Worm (Caenorhabditis elegans) whole organism, late embryonic: ENCODE data around the gene acr-21.

Source experiments
- C08G9.2 ChIP-seq: sonication (generic microtip); optimal IDR thresholded peaks from 2 replicates; lab custom pipeline; 2016; ENCODE audit warnings: mild to moderate bottlenecking, missing genetic modification characterization, moderate library complexity, missing compliant biosample characterization
- C38D4.7 ChIP-seq: fragments of 200-800 bp; sonication (Bioruptor generic); optimal IDR thresholded peaks from 2 replicates; lab custom pipeline; 2018; ENCODE audit warnings: mild to moderate bottlenecking, missing genetic modification characterization, moderate library complexity, missing compliant biosample characterization
- K02D7.2 ChIP-seq: sonication (generic microtip); optimal IDR thresholded peaks from 2 replicates; lab custom pipeline; 2017; ENCODE audit warnings: mild to moderate bottlenecking, missing genetic modification characterization, missing compliant biosample characterization
- T23F11.4 ChIP-seq: fragments of 200-800 bp; sonication (Bioruptor generic); optimal IDR thresholded peaks from 2 replicates; lab custom pipeline; 2018; ENCODE audit warnings: mild to moderate bottlenecking, missing genetic modification characterization, missing compliant biosample characterization
- Y22D7AL.16 ChIP-seq: sonication (generic microtip); optimal IDR thresholded peaks from 2 replicates; lab custom pipeline; 2016; ENCODE audit warnings: missing genetic modification characterization, missing compliant biosample characterization
- ahr-1 ChIP-seq: sonication (generic microtip); optimal IDR thresholded peaks from 2 replicates; lab custom pipeline; 2016; ENCODE audit warnings: missing genetic modification characterization, missing compliant biosample characterization
- ama-1 ChIP-seq: fragments of 150-350 bp; optimal IDR thresholded peaks from 2 replicates; lab custom pipeline; 2014
- ceh-14 ChIP-seq: sonication (generic microtip); optimal IDR thresholded peaks from 2 replicates; lab custom pipeline; 2016; ENCODE audit warnings: missing genotype, missing genetic modification characterization, missing compliant biosample characterization
- ceh-18 ChIP-seq: sonication (generic microtip); optimal IDR thresholded peaks from 2 replicates; lab custom pipeline; 2016; ENCODE audit warnings: missing genetic modification characterization, missing compliant biosample characterization
- ceh-19 ChIP-seq: fragments of 200-800 bp; sonication (Bioruptor generic); optimal IDR thresholded peaks from 2 replicates; lab custom pipeline; 2018; ENCODE audit warnings: mild to moderate bottlenecking, missing genetic modification characterization, missing compliant biosample characterization
- ceh-2 ChIP-seq: sonication (generic microtip); optimal IDR thresholded peaks from 2 replicates; lab custom pipeline; 2016; ENCODE audit warnings: missing genotype, missing genetic modification characterization, missing compliant biosample characterization
- ceh-31 ChIP-seq: sonication (generic microtip); optimal IDR thresholded peaks from 2 replicates; lab custom pipeline; 2016; ENCODE audit warnings: missing genetic modification characterization, missing compliant biosample characterization
- ceh-34 ChIP-seq: sonication (generic microtip); optimal IDR thresholded peaks from 2 replicates; lab custom pipeline; 2016; ENCODE audit warnings: mild to moderate bottlenecking, missing genetic modification characterization, missing compliant biosample characterization
- ceh-6 ChIP-seq: fragments of 200-800 bp; sonication (Bioruptor generic); optimal IDR thresholded peaks from 2 replicates; lab custom pipeline; 2018; ENCODE audit warnings: mild to moderate bottlenecking, missing genetic modification characterization, missing compliant biosample characterization
- che-1 ChIP-seq: sonication (generic microtip); optimal IDR thresholded peaks from 2 replicates; lab custom pipeline; 2016; ENCODE audit warnings: mild to moderate bottlenecking, missing genetic modification characterization, missing compliant biosample characterization
- elt-2 ChIP-seq: sonication (generic microtip); optimal IDR thresholded peaks from 2 replicates; lab custom pipeline; 2016; ENCODE audit warnings: missing genetic modification reagents, missing genetic modification characterization, missing compliant biosample characterization
- elt-4 ChIP-seq: sonication (generic microtip); optimal IDR thresholded peaks from 2 replicates; lab custom pipeline; 2016; ENCODE audit warnings: missing genetic modification characterization, missing compliant biosample characterization
- eyg-1 ChIP-seq: sonication (generic microtip); optimal IDR thresholded peaks from 2 replicates; lab custom pipeline; 2016; ENCODE audit warnings: missing genotype, missing genetic modification characterization, missing compliant biosample characterization
- fkh-10 ChIP-seq: fragments of 150-350 bp; optimal IDR thresholded peaks from 2 replicates; lab custom pipeline; 2014; ENCODE audit warnings: missing biosample characterization, missing genetic modification reagents, missing genetic modification characterization
- hlh-13 ChIP-seq: fragments of 200-800 bp; sonication (Bioruptor generic); optimal IDR thresholded peaks from 2 replicates; lab custom pipeline; 2018; ENCODE audit warnings: mild to moderate bottlenecking, missing genetic modification characterization, missing compliant biosample characterization
- hlh-15 ChIP-seq: sonication (generic microtip); optimal IDR thresholded peaks from 2 replicates; lab custom pipeline; 2016; ENCODE audit warnings: missing genetic modification characterization, missing compliant biosample characterization
- hlh-30 ChIP-seq: sonication (generic microtip); optimal IDR thresholded peaks from 2 replicates; lab custom pipeline; 2017; ENCODE audit warnings: antibody characterized with exemption, missing genetic modification characterization, missing compliant biosample characterization; ENCODE audit not compliant: insufficient read depth
- lim-6 ChIP-seq: sonication (generic microtip); optimal IDR thresholded peaks from 2 replicates; lab custom pipeline; 2016; ENCODE audit warnings: missing genetic modification characterization, missing compliant biosample characterization
- lin-11 ChIP-seq: fragments of 200-800 bp; sonication (Bioruptor generic); optimal IDR thresholded peaks from 2 replicates; lab custom pipeline; 2018; ENCODE audit warnings: mild to moderate bottlenecking, missing genetic modification characterization, missing compliant biosample characterization
- madf-2 ChIP-seq: sonication (generic microtip); optimal IDR thresholded peaks from 2 replicates; lab custom pipeline; 2017; ENCODE audit warnings: missing genetic modification characterization, missing compliant biosample characterization
- nfya-1 ChIP-seq: sonication (generic microtip); optimal IDR thresholded peaks from 2 replicates; lab custom pipeline; 2017; ENCODE audit warnings: missing genetic modification characterization, mild to moderate bottlenecking, missing compliant biosample characterization, antibody characterized with exemption, moderate library complexity
- nhr-232 ChIP-seq: sonication (generic microtip); optimal IDR thresholded peaks from 2 replicates; lab custom pipeline; 2016; ENCODE audit warnings: missing genetic modification characterization, missing compliant biosample characterization
- npax-4 ChIP-seq: sonication (generic microtip); optimal IDR thresholded peaks from 2 replicates; lab custom pipeline; 2016; ENCODE audit warnings: missing genetic modification characterization, missing compliant biosample characterization
- odd-2 ChIP-seq: sonication (generic microtip); optimal IDR thresholded peaks from 2 replicates; lab custom pipeline; 2017; ENCODE audit warnings: antibody characterized with exemption, mild to moderate bottlenecking, missing genetic modification characterization, missing compliant biosample characterization
- pag-3 ChIP-seq: sonication (generic microtip); optimal IDR thresholded peaks from 2 replicates; lab custom pipeline; 2016; ENCODE audit warnings: missing compliant biosample characterization, missing genetic modification characterization, borderline replicate concordance
- pat-9 ChIP-seq: fragments of 200-800 bp; sonication (Bioruptor generic); optimal IDR thresholded peaks from 2 replicates; lab custom pipeline; 2018; ENCODE audit warnings: mild to moderate bottlenecking, missing genetic modification characterization, moderate library complexity, missing compliant biosample characterization
- pax-1 ChIP-seq: fragments of 150-350 bp; optimal IDR thresholded peaks from 2 replicates; lab custom pipeline; 2014; ENCODE audit warnings: missing biosample characterization, missing genetic modification characterization
- pha-2 ChIP-seq: sonication (generic microtip); optimal IDR thresholded peaks from 2 replicates; lab custom pipeline; 2017; ENCODE audit warnings: mild to moderate bottlenecking, missing genetic modification characterization, missing compliant biosample characterization
- pha-4 ChIP-seq: fragments of 150-350 bp; optimal IDR thresholded peaks from 2 replicates; lab custom pipeline; 2018; ENCODE audit warnings: missing biosample characterization, missing genetic modification reagents, missing genetic modification characterization
- pros-1 ChIP-seq: fragments of 150-350 bp; optimal IDR thresholded peaks from 2 replicates; lab custom pipeline; 2014; ENCODE audit warnings: missing biosample characterization, missing genetic modification reagents, missing genetic modification characterization
- sox-4 ChIP-seq: sonication (generic microtip); optimal IDR thresholded peaks from 2 replicates; lab custom pipeline; 2017; ENCODE audit warnings: mild to moderate bottlenecking, missing genetic modification characterization, inconsistent platforms, missing compliant biosample characterization
- syd-9 ChIP-seq: sonication (generic microtip); optimal IDR thresholded peaks from 2 replicates; lab custom pipeline; 2016; ENCODE audit warnings: mild to moderate bottlenecking, missing genetic modification characterization, moderate library complexity, missing compliant biosample characterization
- tbx-7 ChIP-seq: sonication (generic microtip); optimal IDR thresholded peaks from 2 replicates; lab custom pipeline; 2016; ENCODE audit warnings: missing genotype, missing genetic modification characterization, missing compliant biosample characterization
- unc-42 ChIP-seq: sonication (generic microtip); optimal IDR thresholded peaks from 2 replicates; lab custom pipeline; 2016; ENCODE audit warnings: missing genotype, missing genetic modification characterization, missing compliant biosample characterization
- unc-55 ChIP-seq: sonication (generic microtip); optimal IDR thresholded peaks from 2 replicates; lab custom pipeline; 2017; ENCODE audit warnings: missing biosample characterization, missing genetic modification reagents, missing genetic modification characterization
- zip-5 ChIP-seq: sonication (generic microtip); optimal IDR thresholded peaks from 2 replicates; lab custom pipeline; 2016; ENCODE audit warnings: missing genetic modification characterization, missing compliant biosample characterization
- ztf-16 ChIP-seq: sonication (generic microtip); optimal IDR thresholded peaks from 2 replicates; lab custom pipeline; 2017; ENCODE audit warnings: missing genetic modification characterization, missing compliant biosample characterization

acr-21 gene

ce11 chrIII:6612282-6612681 lies 30.6 kb downstream of the acr-21 start, which contains the start of gene ctsa-4.2:
TSS of gene ctsa-4.2 (plus strand) at chrIII:6612528.
- TF ChIP-seq tbx-7 (tag; lab: Kevin White, UChicago) (no peak), odd-2 (no peak), che-1 (tag; lab: Kevin White, UChicago) (no peak), pax-1 (no peak), pat-9 (tag; lab: Kevin White, UChicago) (no peak), ama-1 (no peak), ahr-1 (tag; lab: Kevin White, UChicago) (no peak), ceh-19 (no peak), fkh-10 (GFP tag; lab: Kevin White, UChicago) (no peak), nhr-232 (tag; lab: Kevin White, UChicago) (no peak), npax-4 (tag; lab: Kevin White, UChicago) (no peak), ceh-2 (tag; lab: Kevin White, UChicago) (no peak), hlh-13 (GFP tag; lab: Kevin White, UChicago) (no peak), unc-55 (GFP tag; lab: Kevin White, UChicago) (no peak), pha-2 (no peak), T23F11.4 (GFP tag; lab: Kevin White, UChicago) (no peak), elt-2 (tag; lab: Kevin White, UChicago) (no peak), C38D4.7 (GFP tag; lab: Kevin White, UChicago) (no peak)

- TF ChIP-seq pha-2 (peak; percentile 1), unc-42 (peak; percentile 84), ceh-14 (tag; lab: Kevin White, UChicago) (peak; percentile 17), K02D7.2 (tag; lab: Kevin White, UChicago) (no peak), che-1 (tag; lab: Kevin White, UChicago) (no peak), nfya-1 (tag; lab: Kevin White, UChicago) (peak; percentile 29)
These were observed 33.4 kb downstream of the acr-21 start, which contains the start of gene cmtr-2 for ce11 chrIII:6615064-6615463. TSS of gene cmtr-2 (plus strand) at chrIII:6615414.

ce11 chrIII:6619952-6620351 lies 38.3 kb downstream of the acr-21 start, which contains the start of gene C13B9.2:
TSS of gene C13B9.2 (plus strand) at chrIII:6620252.
- TF ChIP-seq hlh-13 (GFP tag; lab: Kevin White, UChicago), result no peak
- TF ChIP-seq C08G9.2 (tag; lab: Kevin White, UChicago), result no peak
- no peak for TF ChIP-seq C38D4.7 (GFP tag; lab: Kevin White, UChicago)
- no peak for TF ChIP-seq ceh-19
- no peak for TF ChIP-seq fkh-10 (GFP tag; lab: Kevin White, UChicago)
- TF ChIP-seq pag-3 (tag; lab: Kevin White, UChicago), result no peak
- no peak for TF ChIP-seq pros-1 (tag; lab: Kevin White, UChicago)
- no peak for TF ChIP-seq ceh-6 (GFP tag; lab: Kevin White, UChicago)
- TF ChIP-seq unc-55 (GFP tag; lab: Kevin White, UChicago), result no peak
- no peak for TF ChIP-seq nhr-232 (tag; lab: Kevin White, UChicago)
- no peak for TF ChIP-seq lin-11 (tag; lab: Kevin White, UChicago)
- TF ChIP-seq ceh-2 (tag; lab: Kevin White, UChicago), result no peak
- TF ChIP-seq hlh-15 (tag; lab: Kevin White, UChicago), result no peak
- TF ChIP-seq lim-6, result no peak
- no peak for TF ChIP-seq ceh-34 (tag; lab: Kevin White, UChicago)
- no peak for TF ChIP-seq elt-2 (tag; lab: Kevin White, UChicago)
- TF ChIP-seq ceh-31 (tag; lab: Kevin White, UChicago), result no peak

ce11 chrIII:6624872-6625271 lies 43.2 kb downstream of the acr-21 start, which contains the start of gene copd-1:
TSS of gene copd-1 (minus strand) at chrIII:6624972.
- TF ChIP-seq madf-2, result no peak
- no peak for TF ChIP-seq pha-4 (tag; lab: Kevin White, UChicago)
- TF ChIP-seq pros-1 (tag; lab: Kevin White, UChicago), result no peak
- TF ChIP-seq Y22D7AL.16 (tag; lab: Kevin White, UChicago), result no peak
- TF ChIP-seq syd-9 (tag; lab: Kevin White, UChicago), result no peak
- TF ChIP-seq sox-4 (tag; lab: Kevin White, UChicago), result no peak
- no peak for TF ChIP-seq elt-4 (tag; lab: Kevin White, UChicago)
- TF ChIP-seq eyg-1 (tag; lab: Kevin White, UChicago), result no peak
- no peak for TF ChIP-seq T23F11.4 (GFP tag; lab: Kevin White, UChicago)
- no peak for TF ChIP-seq nfya-1 (tag; lab: Kevin White, UChicago)
- no peak for TF ChIP-seq lim-6
- TF ChIP-seq zip-5 (tag; lab: Kevin White, UChicago), result no peak
- no peak for TF ChIP-seq hlh-30 (tag; lab: Kevin White, UChicago)
- no peak for TF ChIP-seq ztf-16 (tag; lab: Kevin White, UChicago)
- TF ChIP-seq C08G9.2 (tag; lab: Kevin White, UChicago), result no peak
- no peak for TF ChIP-seq ceh-18 (tag; lab: Kevin White, UChicago)
- TF ChIP-seq lin-11 (tag; lab: Kevin White, UChicago), result no peak
- TF ChIP-seq odd-2, result no peak
